Worm (Caenorhabditis elegans) whole organism, late embryonic: ENCODE measurements around the gene ttr-15.

Source experiments
- C08G9.2 ChIP-seq: sonication (generic microtip); optimal IDR thresholded peaks from 2 replicates; lab custom pipeline; 2016; ENCODE audit warnings: mild to moderate bottlenecking, missing genetic modification characterization, moderate library complexity, missing compliant biosample characterization
- dmd-4 ChIP-seq: sonication (generic microtip); optimal IDR thresholded peaks from 2 replicates; lab custom pipeline; 2016; ENCODE audit warnings: borderline replicate concordance, missing genetic modification characterization, missing compliant biosample characterization
- fax-1 ChIP-seq: sonication (generic microtip); optimal IDR thresholded peaks from 2 replicates; lab custom pipeline; 2016; ENCODE audit warnings: missing genotype, missing genetic modification characterization, missing compliant biosample characterization
- pha-4 ChIP-seq: fragments of 150-350 bp; optimal IDR thresholded peaks from 2 replicates; lab custom pipeline; 2018; ENCODE audit warnings: missing biosample characterization, missing genetic modification reagents, missing genetic modification characterization
- sox-4 ChIP-seq: sonication (generic microtip); optimal IDR thresholded peaks from 2 replicates; lab custom pipeline; 2017; ENCODE audit warnings: mild to moderate bottlenecking, missing genetic modification characterization, inconsistent platforms, missing compliant biosample characterization
- unc-86 ChIP-seq: sonication (generic microtip); optimal IDR thresholded peaks from 2 replicates; lab custom pipeline; 2016; ENCODE audit warnings: missing genetic modification characterization, missing compliant biosample characterization

- TF ChIP-seq unc-86 (tag; lab: Kevin White, UChicago): no peak
- no peak for TF ChIP-seq dmd-4 (tag; lab: Kevin White, UChicago)
- TF ChIP-seq fax-1 (tag; lab: Kevin White, UChicago): no peak
- no peak for TF ChIP-seq sox-4 (tag; lab: Kevin White, UChicago)
- no peak for TF ChIP-seq C08G9.2
- TF ChIP-seq pha-4 (tag; lab: Kevin White, UChicago): no peak
These were observed 42.0 kb downstream of the ttr-15 start for ce11 chrIII:10379632-10380031.
